Worm (Caenorhabditis elegans): ENCODE measurements around the gene pfd-1.

The pfd-1 gene

ce11 chrIV:11154425-11155114 lies 4.7 kb downstream of the pfd-1 start, which contains the start of gene C08F8.3:
TSS of gene C08F8.3 (plus strand) at chrIV:11155044.
- peak; percentile 67 for TF ChIP-seq nfya-1 (tag; optimal IDR thresholded peaks at IDR 0.05; ENCODE audit: insufficient read depth)

ce11 chrIV:11156526-11156925 lies 6.6 kb downstream of the pfd-1 start:
- no peak for TF ChIP-seq ztf-4 (tag; optimal IDR thresholded peaks at IDR 0.05)
- TF ChIP-seq unc-39 (tag; optimal IDR thresholded peaks at IDR 0.05), result no peak
- TF ChIP-seq nhr-67 (tag; optimal IDR thresholded peaks at IDR 0.05), result no peak
- no peak for TF ChIP-seq nhr-43 (tag; optimal IDR thresholded peaks at IDR 0.05; ENCODE audit: poor library complexity, severe bottlenecking)
- no peak for TF ChIP-seq elt-3 (tag; optimal IDR thresholded peaks at IDR 0.05)
- TF ChIP-seq nhr-25 (tag; optimal IDR thresholded peaks at IDR 0.05), result no peak
- TF ChIP-seq sea-2 (GFP tag; optimal IDR thresholded peaks at IDR 0.05), result no peak
- no peak for TF ChIP-seq lin-15B (tag; optimal IDR thresholded peaks at IDR 0.05)

ce11 chrIV:11159886-11160285 lies 10.0 kb downstream of the pfd-1 start, which contains the start of gene mboa-4:
TSS of gene mboa-4 (minus strand) at chrIV:11159986.
- no peak for TF ChIP-seq ztf-4 (tag; optimal IDR thresholded peaks at IDR 0.05)
- TF ChIP-seq fkh-10 (GFP tag; optimal IDR thresholded peaks at IDR 0.05), result no peak
- no peak for TF ChIP-seq ceh-16 (tag; optimal IDR thresholded peaks at IDR 0.05)
- TF ChIP-seq jun-1 (tag; optimal IDR thresholded peaks at IDR 0.05), result no peak
- TF ChIP-seq mml-1 (tag; optimal IDR thresholded peaks at IDR 0.05), result no peak
- no peak for TF ChIP-seq zag-1 (tag; optimal IDR thresholded peaks at IDR 0.05)
- no peak for TF ChIP-seq lin-39 (tag; optimal IDR thresholded peaks at IDR 0.05)
- no peak for TF ChIP-seq lsy-12 (tag; optimal IDR thresholded peaks at IDR 0.05)
- no peak for TF ChIP-seq hmg-11 (tag; optimal IDR thresholded peaks at IDR 0.05)
- no peak for TF ChIP-seq nhr-25 (tag; optimal IDR thresholded peaks at IDR 0.05)
- no peak for TF ChIP-seq R02D3.7 (tag; optimal IDR thresholded peaks at IDR 0.05)
- TF ChIP-seq nhr-11 (tag; optimal IDR thresholded peaks at IDR 0.05), result no peak
- TF ChIP-seq elt-1 (tag; optimal IDR thresholded peaks at IDR 0.05), result no peak
- no peak for TF ChIP-seq nhr-67 (tag; optimal IDR thresholded peaks at IDR 0.05)

ce11 chrIV:11160707-11161106 lies 10.8 kb downstream of the pfd-1 start, which contains the start of gene C08F8.15:
TSS of gene C08F8.15 (minus strand) at chrIV:11160807.
- TF ChIP-seq ceh-82 (tag; optimal IDR thresholded peaks at IDR 0.05), result no peak
- no peak for TF ChIP-seq ceh-28 (tag; optimal IDR thresholded peaks at IDR 0.05)
- TF ChIP-seq elt-3 (tag; optimal IDR thresholded peaks at IDR 0.05), result no peak
- TF ChIP-seq nhr-67 (tag; optimal IDR thresholded peaks at IDR 0.05), result no peak
- TF ChIP-seq nhr-12 (tag; optimal IDR thresholded peaks at IDR 0.05), result no peak
- no peak for TF ChIP-seq lin-15B (tag; optimal IDR thresholded peaks at IDR 0.05)
- no peak for TF ChIP-seq nfya-1 (tag; optimal IDR thresholded peaks at IDR 0.05; ENCODE audit: insufficient read depth)
- TF ChIP-seq fkh-10 (GFP tag; optimal IDR thresholded peaks at IDR 0.05), result no peak
- TF ChIP-seq nhr-77 (tag; optimal IDR thresholded peaks at IDR 0.05), result no peak
- TF ChIP-seq elt-2 (tag; optimal IDR thresholded peaks at IDR 0.05), result no peak
- no peak for TF ChIP-seq aly-2 (tag; optimal IDR thresholded peaks at IDR 0.05)
- no peak for TF ChIP-seq fos-1 (tag; optimal IDR thresholded peaks at IDR 0.05)
- no peak for TF ChIP-seq ceh-9 (tag; optimal IDR thresholded peaks at IDR 0.05)
- no peak for TF ChIP-seq unc-62 (GFP tag; optimal IDR thresholded peaks at IDR 0.05)
- TF ChIP-seq nhr-23 (tag; optimal IDR thresholded peaks at IDR 0.05), result no peak
- no peak for TF ChIP-seq tbx-2 (tag; optimal IDR thresholded peaks at IDR 0.05)
- TF ChIP-seq lsy-12 (tag; optimal IDR thresholded peaks at IDR 0.05), result no peak
- TF ChIP-seq nhr-28 (tag; optimal IDR thresholded peaks at IDR 0.05), result no peak
- no peak for TF ChIP-seq nhr-237 (tag; optimal IDR thresholded peaks at IDR 0.05)

- TF ChIP-seq elt-3 (tag; optimal IDR thresholded peaks at IDR 0.05), result no peak
- TF ChIP-seq elt-2 (tag; optimal IDR thresholded peaks at IDR 0.05), result no peak
- no peak for TF ChIP-seq skn-1 (tag; optimal IDR thresholded peaks at IDR 0.05)
- TF ChIP-seq pha-4 (tag; optimal IDR thresholded peaks at IDR 0.05), result no peak
- TF ChIP-seq lin-39 (tag; optimal IDR thresholded peaks at IDR 0.05), result no peak
- TF ChIP-seq nhr-11 (tag; optimal IDR thresholded peaks at IDR 0.05), result no peak
- TF ChIP-seq nhr-25 (tag; optimal IDR thresholded peaks at IDR 0.05), result no peak
- no peak for TF ChIP-seq pqm-1 (tag; optimal IDR thresholded peaks at IDR 0.05)
- TF ChIP-seq fos-1 (tag; optimal IDR thresholded peaks at IDR 0.05), result no peak
- TF ChIP-seq sea-2 (GFP tag; optimal IDR thresholded peaks at IDR 0.05), result no peak
- TF ChIP-seq unc-39 (tag; optimal IDR thresholded peaks at IDR 0.05), result no peak
- no peak for TF ChIP-seq egl-5 (tag; optimal IDR thresholded peaks at IDR 0.05)
- no peak for TF ChIP-seq ztf-4 (tag; optimal IDR thresholded peaks at IDR 0.05)
Measured at ce11 chrIV:11162451-11162850, 12.5 kb downstream of the pfd-1 start, which contains the start of gene fbxb-9. TSS of gene fbxb-9 (minus strand) at chrIV:11162551.

All from whole organism, L3 larva.